Worm (Caenorhabditis elegans) whole organism, mixed stage, embryonic: ENCODE data around the gene F26F4.2.

ENCODE experiments used
- ces-1 ChIP-seq: fragments of 150-350 bp; optimal IDR thresholded peaks from 2 replicates; lab custom pipeline; 2014; ENCODE audit warnings: missing biosample characterization, missing genetic modification reagents, missing genetic modification characterization
- lin-13 ChIP-seq: fragments of 150-350 bp; optimal IDR thresholded peaks from 2 replicates; lab custom pipeline; 2014; ENCODE audit warnings: missing biosample characterization, missing genetic modification characterization
- pha-4 ChIP-seq: fragments of 150-350 bp; optimal IDR thresholded peaks from 2 replicates; lab custom pipeline; 2018; ENCODE audit warnings: missing biosample characterization, missing genetic modification reagents, missing genetic modification characterization
- snpc-4 ChIP-seq: fragments of 150-350 bp; optimal IDR thresholded peaks from 2 replicates; lab custom pipeline; 2014; ENCODE audit warnings: missing biosample characterization, missing genetic modification characterization
- unc-120 ChIP-seq: sonication (generic microtip); optimal IDR thresholded peaks from 2 replicates; lab custom pipeline; 2017; ENCODE audit warnings: missing genetic modification characterization, missing compliant biosample characterization; ENCODE audit not compliant: poor library complexity, severe bottlenecking

DNA sequence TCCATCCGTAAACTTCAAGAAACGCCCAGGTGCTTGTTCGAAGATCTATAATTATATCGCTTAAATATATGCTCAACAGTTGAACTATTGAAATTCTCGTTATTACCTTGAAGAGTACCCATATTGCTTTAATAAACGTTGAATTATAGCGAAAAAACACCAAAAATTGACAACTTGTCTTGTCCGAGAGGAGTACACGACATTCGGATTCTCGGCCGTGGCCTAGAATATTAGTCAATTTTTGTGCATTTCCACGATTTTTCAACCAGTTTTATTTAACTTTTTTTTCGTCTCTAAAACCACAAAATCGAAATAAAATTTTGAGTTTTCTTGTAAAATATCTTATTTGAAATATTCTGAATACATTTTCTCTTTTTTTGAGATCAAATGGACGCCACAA, 1.3 kb downstream of the F26F4.2 start, which contains the start of the genes F26F4.9 and cee-1:
- TF ChIP-seq pha-4 (tag; lab: Kevin White, UChicago) = no peak
- TF ChIP-seq snpc-4 = no peak
- peak; percentile 37 for TF ChIP-seq ces-1
- TF ChIP-seq lin-13 (tag; lab: Kevin White, UChicago) = no peak
- no peak for TF ChIP-seq unc-120 (tag; lab: Kevin White, UChicago)
